Worm (Caenorhabditis elegans) whole organism, L2 larva: ENCODE results near the gene F26D2.13.

Source experiments
- R02D3.7 ChIP-seq: fragments of 150-350 bp; optimal IDR thresholded peaks from 2 replicates; lab custom pipeline; 2014; ENCODE audit warnings: missing biosample characterization, missing genetic modification characterization
- alr-1 ChIP-seq: fragments of 150-350 bp; optimal IDR thresholded peaks from 2 replicates; lab custom pipeline; 2014; ENCODE audit warnings: missing biosample characterization, missing genetic modification characterization
- elt-1 ChIP-seq: fragments of 150-350 bp; optimal IDR thresholded peaks from 2 replicates; lab custom pipeline; 2014; ENCODE audit warnings: missing biosample characterization, missing genetic modification characterization
- fos-1 ChIP-seq: fragments of 150-350 bp; optimal IDR thresholded peaks from 2 replicates; lab custom pipeline; 2014; ENCODE audit warnings: missing biosample characterization, missing genetic modification characterization
- lin-13 ChIP-seq: fragments of 150-350 bp; optimal IDR thresholded peaks from 2 replicates; lab custom pipeline; 2014; ENCODE audit warnings: missing biosample characterization, missing genetic modification reagents, missing genetic modification characterization
- lin-39 ChIP-seq: fragments of 150-350 bp; optimal IDR thresholded peaks from 2 replicates; lab custom pipeline; 2014; ENCODE audit warnings: missing biosample characterization, missing genetic modification reagents, missing genetic modification characterization
- mdl-1 ChIP-seq, 2 experiments: fragments of 150-350 bp in 1 of 2; sonication (generic microtip) in 1 of 2; optimal IDR thresholded peaks; 2 replicates each; lab custom pipeline; 2017; ENCODE audit warnings: missing biosample characterization in 2 of 2, missing genetic modification characterization in 2 of 2
- nhr-11 ChIP-seq: fragments of 150-350 bp; optimal IDR thresholded peaks from 2 replicates; lab custom pipeline; 2014; ENCODE audit warnings: missing biosample characterization, missing genetic modification characterization
- nhr-23 ChIP-seq: fragments of 150-350 bp; optimal IDR thresholded peaks from 2 replicates; lab custom pipeline; 2014; ENCODE audit warnings: missing biosample characterization, missing genetic modification reagents, missing genetic modification characterization
- nhr-25 ChIP-seq: fragments of 150-350 bp; sonication (generic microtip); optimal IDR thresholded peaks from 3 replicates; lab custom pipeline; 2014; ENCODE audit warnings: missing biosample characterization, missing genetic modification characterization
- skn-1 ChIP-seq: sonication (generic microtip); optimal IDR thresholded peaks from 2 replicates; lab custom pipeline; 2017; ENCODE audit warnings: missing biosample characterization, missing genetic modification characterization
- snpc-4 ChIP-seq: fragments of 150-350 bp; optimal IDR thresholded peaks from 2 replicates; lab custom pipeline; 2014; ENCODE audit warnings: missing biosample characterization, missing genetic modification characterization
- zag-1 ChIP-seq: fragments of 150-350 bp; optimal IDR thresholded peaks from 2 replicates; lab custom pipeline; 2014; ENCODE audit warnings: missing biosample characterization, missing genetic modification characterization

ce11 chrV:16458714-16459113, 23.3 kb upstream of the F26D2.13 start, which contains the start of gene str-15:
- no peak for TF ChIP-seq nhr-25
- no peak for TF ChIP-seq elt-1 (tag; lab: Kevin White, UChicago)
- TF ChIP-seq R02D3.7: no peak
- TF ChIP-seq lin-39 (tag; lab: Kevin White, UChicago): no peak
- TF ChIP-seq alr-1: no peak
- no peak for TF ChIP-seq lin-13
- no peak for TF ChIP-seq nhr-11 (tag; lab: Kevin White, UChicago)
- no peak for TF ChIP-seq fos-1
- no peak for TF ChIP-seq snpc-4 (tag; lab: Kevin White, UChicago)
- TF ChIP-seq nhr-23: no peak
- no peak for TF ChIP-seq zag-1 (tag; lab: Kevin White, UChicago)
- no peak for TF ChIP-seq skn-1 (tag; lab: Kevin White, UChicago)
- no peak for TF ChIP-seq mdl-1 (tag; optimal IDR thresholded peaks at IDR 0.05; lab: Kevin White, UChicago)
